Worm (Caenorhabditis elegans) whole organism, L3 larva: ENCODE measurements around the gene srf-3.

Experiments
- egl-27 ChIP-seq: sonication (generic microtip); optimal IDR thresholded peaks from 4 replicates; lab custom pipeline; 2017; ENCODE audit warnings: missing biosample characterization, missing genetic modification reagents, missing genetic modification characterization
- elt-1 ChIP-seq: fragments of 150-350 bp; optimal IDR thresholded peaks from 2 replicates; lab custom pipeline; 2014; ENCODE audit warnings: missing biosample characterization, missing genetic modification characterization
- fos-1 ChIP-seq: fragments of 150-350 bp; optimal IDR thresholded peaks from 2 replicates; lab custom pipeline; 2014; ENCODE audit warnings: missing biosample characterization, missing genetic modification characterization
- jun-1 ChIP-seq: fragments of 150-350 bp; optimal IDR thresholded peaks from 2 replicates; lab custom pipeline; 2014; ENCODE audit warnings: missing biosample characterization, missing genetic modification reagents, missing genetic modification characterization
- mml-1 ChIP-seq: fragments of 150-350 bp; sonication (generic microtip); optimal IDR thresholded peaks from 3 replicates; lab custom pipeline; 2014; ENCODE audit warnings: missing biosample characterization, missing genetic modification characterization
- nhr-76 ChIP-seq: fragments of 150-350 bp; sonication (generic microtip); optimal IDR thresholded peaks from 5 replicates; lab custom pipeline; 2014; ENCODE audit warnings: missing biosample characterization, missing genetic modification characterization
- pqm-1 ChIP-seq: fragments of 150-350 bp; optimal IDR thresholded peaks from 2 replicates; lab custom pipeline; 2017; ENCODE audit warnings: missing biosample characterization, missing genetic modification characterization, inconsistent platforms
- snpc-4 ChIP-seq: fragments of 150-350 bp; optimal IDR thresholded peaks from 2 replicates; lab custom pipeline; 2014; ENCODE audit warnings: missing biosample characterization, missing genetic modification characterization

- no peak for TF ChIP-seq jun-1 (tag; lab: Kevin White, UChicago)
- no peak for TF ChIP-seq snpc-4 (tag; lab: Kevin White, UChicago)
- no peak for TF ChIP-seq nhr-76 (tag; lab: Kevin White, UChicago)
- no peak for TF ChIP-seq pqm-1
- no peak for TF ChIP-seq fos-1
- no peak for TF ChIP-seq mml-1 (tag; lab: Kevin White, UChicago)
- no peak for TF ChIP-seq egl-27 (tag; lab: Kevin White, UChicago)
- TF ChIP-seq elt-1 (tag; lab: Kevin White, UChicago), result no peak
Observed at ce11 chrIV:12886012-12886411, 36.7 kb downstream of the srf-3 start.
